Worm (Caenorhabditis elegans) whole organism, L4 larva: ENCODE measurements around the gene srxa-6.
A peak's percentile ranks its signal among the peaks of the same experiment; 100 is the strongest.

Experiments used
- R02D3.7 ChIP-seq: fragments of 150-350 bp; sonication (generic microtip); optimal IDR thresholded peaks from 3 replicates; lab custom pipeline; 2014; ENCODE audit warnings: missing biosample characterization, missing genetic modification characterization
- Y105C5A.15 ChIP-seq: fragments of 200-800 bp; sonication (Bioruptor generic); IDR thresholded peaks from 2 replicates; pipeline ENCODE4 v1.3.6; 2022; ENCODE audit warnings: missing genetic modification characterization, missing compliant biosample characterization
- Y48G9A.11 ChIP-seq: fragments of 200-800 bp; sonication (Bioruptor generic); IDR thresholded peaks from 2 replicates; pipeline ENCODE4 v1.3.6; 2022; ENCODE audit warnings: missing genetic modification reagents, missing genetic modification characterization, missing compliant biosample characterization
- Y75B8A.6 ChIP-seq: fragments of 200-800 bp; sonication (Bioruptor generic); IDR thresholded peaks from 2 replicates; pipeline ENCODE4 v1.3.6; 2022; ENCODE audit warnings: missing genetic modification reagents, missing genetic modification characterization, missing compliant biosample characterization
- ZK337.2 ChIP-seq: fragments of 200-800 bp; sonication (Bioruptor generic); IDR thresholded peaks from 2 replicates; pipeline ENCODE4 v1.3.6; 2022; ENCODE audit warnings: missing genetic modification reagents, missing genetic modification characterization, missing compliant biosample characterization
- ZK546.5 ChIP-seq, 2 experiments: sonication (generic microtip); optimal IDR thresholded peaks; 2 replicates each; lab custom pipeline; 2017; ENCODE audit warnings: missing biosample characterization in 2 of 2, missing genetic modification characterization in 2 of 2
- ama-1 ChIP-seq: fragments of 150-350 bp; optimal IDR thresholded peaks from 2 replicates; lab custom pipeline; 2014; ENCODE audit warnings: inconsistent platforms, mixed read lengths
- ceh-20 ChIP-seq: fragments of 200-800 bp; sonication (Bioruptor generic); IDR thresholded peaks from 2 replicates; pipeline ENCODE4 v1.3.6; 2022; ENCODE audit warnings: missing genetic modification reagents, missing genetic modification characterization, missing compliant biosample characterization
- ceh-28 ChIP-seq: fragments of 150-350 bp; optimal IDR thresholded peaks from 2 replicates; lab custom pipeline; 2014; ENCODE audit warnings: missing biosample characterization, missing genetic modification reagents, missing genetic modification characterization
- ceh-32 ChIP-seq: sonication (generic microtip); optimal IDR thresholded peaks from 2 replicates; lab custom pipeline; 2016; ENCODE audit warnings: mild to moderate bottlenecking, missing genetic modification characterization, missing compliant biosample characterization; ENCODE audit not compliant: poor library complexity
- ceh-44 ChIP-seq: fragments of 200-800 bp; sonication (Bioruptor generic); IDR thresholded peaks from 2 replicates; pipeline ENCODE4 v1.3.6; 2022; ENCODE audit warnings: missing genetic modification reagents, missing genetic modification characterization, missing compliant biosample characterization
- ceh-62 ChIP-seq: sonication (generic microtip); optimal IDR thresholded peaks from 2 replicates; lab custom pipeline; 2017; ENCODE audit warnings: missing biosample characterization, missing genetic modification characterization
- ces-1 ChIP-seq: fragments of 150-350 bp; sonication (generic microtip); optimal IDR thresholded peaks from 4 replicates; lab custom pipeline; 2014; ENCODE audit warnings: missing biosample characterization, missing genetic modification reagents, missing genetic modification characterization
- cey-2 ChIP-seq: sonication (generic microtip); optimal IDR thresholded peaks from 3 replicates; lab custom pipeline; 2017; ENCODE audit warnings: missing genetic modification characterization, mild to moderate bottlenecking, missing compliant biosample characterization, antibody characterized with exemption, borderline replicate concordance; ENCODE audit not compliant: insufficient read depth
- daf-16 ChIP-seq, 3 experiments: sonication (generic microtip); optimal IDR thresholded peaks; 2 replicates each; lab custom pipeline; 2016 to 2017; ENCODE audit warnings: missing genetic modification characterization in 3 of 3, missing genetic modification reagents in 3 of 3, mild to moderate bottlenecking in 2 of 3, missing compliant biosample characterization in 2 of 3, missing biosample characterization in 1 of 3, moderate library complexity in 1 of 3
- daf-19 ChIP-seq: fragments of 200-800 bp; sonication (Bioruptor generic); conservative IDR thresholded peaks from 2 replicates; pipeline ENCODE4 v1.3.6; 2022; ENCODE audit warnings: missing genetic modification characterization, missing compliant biosample characterization
- dmd-6 ChIP-seq: fragments of 200-800 bp; sonication (Bioruptor generic); IDR thresholded peaks from 2 replicates; pipeline ENCODE4 v1.3.6; 2022; ENCODE audit warnings: missing genetic modification reagents, missing genetic modification characterization, missing compliant biosample characterization
- dpl-1 ChIP-seq: fragments of 150-350 bp; optimal IDR thresholded peaks from 2 replicates; lab custom pipeline; 2014; ENCODE audit warnings: missing biosample characterization, missing genetic modification reagents, missing genetic modification characterization
- dve-1 ChIP-seq: sonication (generic microtip); optimal IDR thresholded peaks from 2 replicates; lab custom pipeline; 2017; ENCODE audit warnings: antibody characterized with exemption, mild to moderate bottlenecking, missing genetic modification characterization, missing compliant biosample characterization; ENCODE audit not compliant: insufficient read depth
- fkh-10 ChIP-seq: fragments of 150-350 bp; optimal IDR thresholded peaks from 2 replicates; lab custom pipeline; 2014; ENCODE audit warnings: missing biosample characterization, missing genetic modification reagents, missing genetic modification characterization
- hlh-11 ChIP-seq: fragments of 200-800 bp; sonication (Bioruptor generic); optimal IDR thresholded peaks from 2 replicates; lab custom pipeline; 2018; ENCODE audit warnings: mild to moderate bottlenecking, missing genetic modification characterization, missing compliant biosample characterization
- hmg-1.1 ChIP-seq: fragments of 200-800 bp; sonication (Bioruptor generic); IDR thresholded peaks from 2 replicates; pipeline ENCODE4 v1.3.6; 2022; ENCODE audit warnings: missing genetic modification reagents, missing genetic modification characterization, missing compliant biosample characterization
- lim-7 ChIP-seq: fragments of 200-800 bp; sonication (Bioruptor generic); IDR thresholded peaks from 2 replicates; pipeline ENCODE4 v1.3.6; 2022; ENCODE audit warnings: missing genetic modification characterization, missing compliant biosample characterization
- lin-1 ChIP-seq: fragments of 200-800 bp; sonication (Bioruptor generic); IDR thresholded peaks from 2 replicates; pipeline ENCODE4 v1.3.6; 2022; ENCODE audit warnings: missing genetic modification reagents, missing genetic modification characterization, missing compliant biosample characterization
- lin-15B ChIP-seq: fragments of 150-350 bp; sonication (generic microtip); optimal IDR thresholded peaks from 3 replicates; lab custom pipeline; 2014; ENCODE audit warnings: missing biosample characterization, missing genetic modification characterization
- lin-29 ChIP-seq: fragments of 200-800 bp; sonication (Bioruptor generic); IDR thresholded peaks from 2 replicates; pipeline ENCODE4 v1.3.6; 2022; ENCODE audit warnings: missing genetic modification reagents, missing genetic modification characterization, missing compliant biosample characterization
- lin-38 ChIP-seq: fragments of 200-800 bp; sonication (Bioruptor generic); IDR thresholded peaks from 2 replicates; pipeline ENCODE4 v1.3.6; 2022; ENCODE audit warnings: missing genetic modification reagents, missing genetic modification characterization, missing compliant biosample characterization
- lin-39 ChIP-seq: fragments of 150-350 bp; optimal IDR thresholded peaks from 2 replicates; lab custom pipeline; 2014; ENCODE audit warnings: missing biosample characterization, missing genetic modification reagents, missing genetic modification characterization
- lir-3 ChIP-seq: sonication (generic microtip); optimal IDR thresholded peaks from 2 replicates; lab custom pipeline; 2016; ENCODE audit warnings: mild to moderate bottlenecking, missing genetic modification characterization, missing compliant biosample characterization
- madf-9 ChIP-seq: fragments of 200-800 bp; sonication (Bioruptor generic); conservative IDR thresholded peaks from 2 replicates; pipeline ENCODE4 v1.3.6; 2022; ENCODE audit warnings: missing genetic modification reagents, missing genetic modification characterization, missing compliant biosample characterization
- mdl-1 ChIP-seq, 2 experiments: fragments of 150-350 bp in 1 of 2; sonication (generic microtip) in 1 of 2; optimal IDR thresholded peaks; 2 replicates each; lab custom pipeline; 2014 to 2017; ENCODE audit warnings: missing biosample characterization in 2 of 2, missing genetic modification characterization in 2 of 2
- mdt-29 ChIP-seq: fragments of 200-800 bp; sonication (Bioruptor generic); IDR thresholded peaks from 2 replicates; pipeline ENCODE4 v1.3.6; 2022; ENCODE audit warnings: missing genetic modification reagents, missing genetic modification characterization, missing compliant biosample characterization
- mes-2 ChIP-seq: sonication (generic microtip); optimal IDR thresholded peaks from 2 replicates; lab custom pipeline; 2016; ENCODE audit warnings: missing genotype, mild to moderate bottlenecking, missing genetic modification characterization, missing compliant biosample characterization; ENCODE audit not compliant: poor library complexity, severe bottlenecking
- nhr-102 ChIP-seq: sonication (generic microtip); optimal IDR thresholded peaks from 2 replicates; lab custom pipeline; 2016; ENCODE audit warnings: mild to moderate bottlenecking, missing genetic modification characterization, moderate library complexity, missing compliant biosample characterization
- nhr-11 ChIP-seq: fragments of 150-350 bp; optimal IDR thresholded peaks from 2 replicates; lab custom pipeline; 2014; ENCODE audit warnings: missing biosample characterization, missing genetic modification characterization
- nhr-111 ChIP-seq: fragments of 200-800 bp; sonication (Bioruptor generic); optimal IDR thresholded peaks from 2 replicates; lab custom pipeline; 2018; ENCODE audit warnings: mild to moderate bottlenecking, missing genetic modification characterization, missing compliant biosample characterization
- nhr-237 ChIP-seq: sonication (generic microtip); optimal IDR thresholded peaks from 2 replicates; lab custom pipeline; 2017; ENCODE audit warnings: missing biosample characterization, missing genetic modification characterization
- nhr-28 ChIP-seq: fragments of 150-350 bp; optimal IDR thresholded peaks from 2 replicates; lab custom pipeline; 2014; ENCODE audit warnings: missing biosample characterization, missing genetic modification characterization
- nhr-76 ChIP-seq: fragments of 150-350 bp; optimal IDR thresholded peaks from 2 replicates; lab custom pipeline; 2014; ENCODE audit warnings: missing biosample characterization, missing genetic modification characterization
- pha-4 ChIP-seq, 2 experiments: fragments of 150-350 bp in 1 of 2; fragments of 200-800 bp in 1 of 2; sonication (Bioruptor generic) in 1 of 2; IDR thresholded peaks in 1 of 2; optimal IDR thresholded peaks in 1 of 2; 2 replicates each; pipeline versions ENCODE4 v1.3.6 to Lab custom; 2014 to 2022; ENCODE audit warnings: missing genetic modification characterization in 2 of 2, missing genetic modification reagents in 2 of 2, missing biosample characterization in 1 of 2, missing compliant biosample characterization in 1 of 2
- saeg-2 ChIP-seq: fragments of 200-800 bp; sonication (Bioruptor generic); IDR thresholded peaks from 2 replicates; pipeline ENCODE4 v1.3.6; 2022; ENCODE audit warnings: missing genetic modification reagents, missing genetic modification characterization, missing compliant biosample characterization
- skn-1 ChIP-seq: fragments of 150-350 bp; optimal IDR thresholded peaks from 2 replicates; lab custom pipeline; 2014; ENCODE audit warnings: missing biosample characterization, missing genetic modification characterization
- snpc-1.2 ChIP-seq: fragments of 200-800 bp; sonication (Bioruptor generic); IDR thresholded peaks from 2 replicates; pipeline ENCODE4 v1.3.6; 2022; ENCODE audit warnings: missing genetic modification reagents, missing genetic modification characterization, missing compliant biosample characterization
- snpc-4 ChIP-seq: fragments of 150-350 bp; optimal IDR thresholded peaks from 2 replicates; lab custom pipeline; 2014; ENCODE audit warnings: missing biosample characterization, missing genetic modification characterization
- spr-1 ChIP-seq: sonication (generic microtip); optimal IDR thresholded peaks from 2 replicates; lab custom pipeline; 2016; ENCODE audit warnings: mild to moderate bottlenecking, missing genetic modification characterization, missing compliant biosample characterization
- spr-3 ChIP-seq: fragments of 200-800 bp; sonication (Bioruptor generic); optimal IDR thresholded peaks from 2 replicates; lab custom pipeline; 2018; ENCODE audit warnings: mild to moderate bottlenecking, missing genetic modification characterization, missing compliant biosample characterization
- unc-39 ChIP-seq: sonication (generic microtip); optimal IDR thresholded peaks from 2 replicates; lab custom pipeline; 2017; ENCODE audit warnings: missing biosample characterization, missing genetic modification characterization
- zag-1 ChIP-seq: fragments of 150-350 bp; optimal IDR thresholded peaks from 2 replicates; lab custom pipeline; 2014; ENCODE audit warnings: missing biosample characterization, missing genetic modification characterization
- zfp-3 ChIP-seq: fragments of 200-800 bp; sonication (Bioruptor generic); conservative IDR thresholded peaks from 2 replicates; pipeline ENCODE4 v1.3.6; 2022; ENCODE audit warnings: missing genetic modification reagents, missing genetic modification characterization, missing compliant biosample characterization
- ztf-7 ChIP-seq: fragments of 150-350 bp; optimal IDR thresholded peaks from 2 replicates; lab custom pipeline; 2014; ENCODE audit warnings: missing biosample characterization, missing genetic modification characterization

The srxa-6 gene

ce11 chrV:20693968-20694367, 40.8 kb upstream of the srxa-6 start:
- TF ChIP-seq lin-38 (GFP tag; lab: Robert Waterston, UW) = peak; percentile 71
- no peak for TF ChIP-seq ztf-7 (tag; lab: Kevin White, UChicago)
- TF ChIP-seq nhr-76 = no peak
- peak; percentile 80 for TF ChIP-seq snpc-1.2
- no peak for TF ChIP-seq ama-1
- TF ChIP-seq mes-2 (tag; lab: Kevin White, UChicago) = peak; percentile 82
- TF ChIP-seq zag-1 (tag; lab: Kevin White, UChicago) = no peak
- TF ChIP-seq ceh-62 (tag; lab: Kevin White, UChicago) = no peak
- peak; percentile 80 for TF ChIP-seq Y48G9A.11 (GFP tag; lab: Robert Waterston, UW)
- no peak for TF ChIP-seq ceh-28
- peak; percentile 92 for TF ChIP-seq lim-7 (GFP tag; lab: Robert Waterston, UW)
- TF ChIP-seq nhr-11 (tag; lab: Kevin White, UChicago) = no peak
- peak; percentile 65 for TF ChIP-seq dmd-6 (GFP tag; lab: Robert Waterston, UW)
- TF ChIP-seq R02D3.7 (tag; lab: Kevin White, UChicago) = no peak
- no peak for TF ChIP-seq lin-15B (tag; lab: Kevin White, UChicago)
- no peak for TF ChIP-seq lin-39 (tag; lab: Kevin White, UChicago)
- TF ChIP-seq unc-39 (tag; lab: Kevin White, UChicago) = no peak
- TF ChIP-seq nhr-111 (GFP tag; lab: Kevin White, UChicago) = no peak
- peak; percentile 78 for TF ChIP-seq hmg-1.1
- peak; percentile 66 for TF ChIP-seq mdt-29 (GFP tag; lab: Robert Waterston, UW)
- TF ChIP-seq mdl-1 (tag; optimal IDR thresholded peaks at IDR 0.05; lab: Kevin White, UChicago) = no peak
- peak in 1 of 2 experiments; percentile 78 for TF ChIP-seq daf-16 (GFP tag; optimal IDR thresholded peaks at IDR 0.05; lab: Kevin White, UChicago)
- peak; percentile 58 for TF ChIP-seq daf-16 (tag; optimal IDR thresholded peaks at IDR 0.05; lab: Kevin White, UChicago)
- TF ChIP-seq ceh-20 (GFP tag; lab: Robert Waterston, UW) = peak; percentile 44; the same call in 1 of the 2 replicates
- 0 out of 2 replicates have a peak, but pooled peaks have one; percentile 54 for TF ChIP-seq lin-29
- TF ChIP-seq spr-3 (GFP tag; lab: Kevin White, UChicago) = peak; percentile 36
- TF ChIP-seq cey-2 = no peak
- no peak for TF ChIP-seq skn-1 (tag; lab: Kevin White, UChicago)
- no peak for TF ChIP-seq nhr-102 (tag; lab: Kevin White, UChicago)
- TF ChIP-seq ceh-32 (tag; lab: Kevin White, UChicago) = no peak
- peak; percentile 47 for TF ChIP-seq lir-3
- TF ChIP-seq spr-1 = peak; percentile 53
- TF ChIP-seq lin-1 (GFP tag; lab: Robert Waterston, UW) = peak; percentile 81
- TF ChIP-seq madf-9 (GFP tag; lab: Robert Waterston, UW) = peak; percentile 61; the same call in 1 of the 2 replicates
- TF ChIP-seq ceh-44 (GFP tag; lab: Robert Waterston, UW) = peak; percentile 89
- TF ChIP-seq zfp-3 (GFP tag; lab: Robert Waterston, UW) = no peak
- peak; percentile 71; the same call in 1 of the 2 replicates for TF ChIP-seq Y75B8A.6
- no peak for TF ChIP-seq ZK546.5 (tag; optimal IDR thresholded peaks at IDR 0.05; lab: Kevin White, UChicago)
- 0 out of 2 replicates have a peak, but pooled peaks have one; percentile 11 for TF ChIP-seq saeg-2
- TF ChIP-seq pha-4 (GFP tag; IDR thresholded peaks at IDR 0.05; lab: Robert Waterston, UW) = peak; percentile 88
- TF ChIP-seq pha-4 (tag; optimal IDR thresholded peaks at IDR 0.05; lab: Kevin White, UChicago) = no peak
- no peak for TF ChIP-seq fkh-10 (GFP tag; lab: Kevin White, UChicago)
- no peak for TF ChIP-seq nhr-237
- peak; percentile 29 for TF ChIP-seq nhr-28 (tag; lab: Kevin White, UChicago)
- TF ChIP-seq hlh-11 (tag; lab: Kevin White, UChicago) = peak; percentile 47
- peak; percentile 33 for TF ChIP-seq dve-1
- TF ChIP-seq ces-1 = no peak
- peak; percentile 86 for TF ChIP-seq Y105C5A.15 (GFP tag; lab: Robert Waterston, UW)
- no peak for TF ChIP-seq daf-19
- TF ChIP-seq dpl-1 (GFP tag; lab: Kevin White, UChicago) = peak; percentile 13
- no peak for TF ChIP-seq snpc-4 (tag; lab: Kevin White, UChicago)
- peak; percentile 68; the same call in 1 of the 2 replicates for TF ChIP-seq ZK337.2 (GFP tag; lab: Robert Waterston, UW)
